Worm (Caenorhabditis elegans) whole organism, L1 larva: ENCODE data around the gene F13H8.8.

Source experiments
- C04F5.9 ChIP-seq: sonication (generic microtip); optimal IDR thresholded peaks from 2 replicates; lab custom pipeline; 2016; ENCODE audit warnings: missing genetic modification characterization, missing compliant biosample characterization
- C34B4.2 ChIP-seq: sonication (generic microtip); optimal IDR thresholded peaks from 2 replicates; lab custom pipeline; 2017; ENCODE audit warnings: mild to moderate bottlenecking, missing genetic modification characterization, missing compliant biosample characterization
- F16B12.6 ChIP-seq: fragments of 150-350 bp; optimal IDR thresholded peaks from 2 replicates; lab custom pipeline; 2014; ENCODE audit warnings: missing biosample characterization, missing genetic modification characterization
- Y116A8C.19 ChIP-seq: sonication (generic microtip); optimal IDR thresholded peaks from 2 replicates; lab custom pipeline; 2016; ENCODE audit warnings: missing compliant biosample characterization, missing genetic modification characterization, borderline replicate concordance
- aha-1 ChIP-seq: fragments of 150-350 bp; optimal IDR thresholded peaks from 2 replicates; lab custom pipeline; 2014; ENCODE audit warnings: missing biosample characterization, missing genetic modification characterization
- alr-1 ChIP-seq: fragments of 200-800 bp; sonication (Bioruptor generic); optimal IDR thresholded peaks from 2 replicates; lab custom pipeline; 2018; ENCODE audit warnings: borderline replicate concordance, mild to moderate bottlenecking, missing genetic modification characterization, missing compliant biosample characterization
- aly-2 ChIP-seq: fragments of 150-350 bp; optimal IDR thresholded peaks from 2 replicates; lab custom pipeline; 2014; ENCODE audit warnings: missing biosample characterization, missing genetic modification characterization
- ama-1 ChIP-seq: fragments of 150-350 bp; optimal IDR thresholded peaks from 2 replicates; lab custom pipeline; 2014
- ceh-63 ChIP-seq: fragments of 200-800 bp; sonication (Bioruptor generic); optimal IDR thresholded peaks from 2 replicates; lab custom pipeline; 2018; ENCODE audit warnings: mild to moderate bottlenecking, missing genetic modification characterization, missing compliant biosample characterization
- ceh-8 ChIP-seq: fragments of 200-800 bp; sonication (Bioruptor generic); optimal IDR thresholded peaks from 2 replicates; lab custom pipeline; 2018; ENCODE audit warnings: mild to moderate bottlenecking, missing genetic modification characterization, moderate library complexity, missing compliant biosample characterization
- ceh-82 ChIP-seq, 3 experiments: fragments of 150-350 bp in 1 of 3; sonication (generic microtip) in 2 of 3; optimal IDR thresholded peaks; 2 replicates each; lab custom pipeline; 2014 to 2017; ENCODE audit warnings: missing biosample characterization in 3 of 3, missing genetic modification characterization in 3 of 3
- ceh-88 ChIP-seq: fragments of 200-800 bp; sonication (Bioruptor generic); IDR thresholded peaks from 2 replicates; pipeline ENCODE4 v1.3.6; 2022; ENCODE audit warnings: missing genetic modification characterization, missing compliant biosample characterization
- ces-1 ChIP-seq: fragments of 150-350 bp; optimal IDR thresholded peaks from 2 replicates; lab custom pipeline; 2014; ENCODE audit warnings: missing biosample characterization, missing genetic modification reagents, missing genetic modification characterization
- efl-1 ChIP-seq, 4 experiments: fragments of 150-350 bp; optimal IDR thresholded peaks in 3 of 4; peaks in 1 of 4; 1 replicate in 1 of 4; 2 replicates in 3 of 4; lab custom pipeline; 2014; ENCODE audit warnings: missing biosample characterization in 2 of 4, missing genetic modification characterization in 2 of 4, missing genetic modification reagents in 2 of 4
- elt-2 ChIP-seq: sonication (generic microtip); optimal IDR thresholded peaks from 2 replicates; lab custom pipeline; 2016; ENCODE audit warnings: missing genetic modification characterization, mild to moderate bottlenecking, inconsistent platforms, missing compliant biosample characterization, missing genetic modification reagents
- elt-3 ChIP-seq, 6 experiments: fragments of 150-350 bp in 1 of 6; sonication (generic microtip); optimal IDR thresholded peaks; 2 replicates each; lab custom pipeline; 2017 to 2018; ENCODE audit warnings: missing biosample characterization in 6 of 6, missing genetic modification characterization in 6 of 6, inconsistent platforms in 1 of 6
- ets-5 ChIP-seq: fragments of 200-800 bp; sonication (Bioruptor generic); IDR thresholded peaks from 2 replicates; pipeline ENCODE4 v1.3.6; 2022; ENCODE audit warnings: missing genetic modification characterization, missing compliant biosample characterization
- fkh-10 ChIP-seq: sonication (generic microtip); optimal IDR thresholded peaks from 2 replicates; lab custom pipeline; 2017; ENCODE audit warnings: missing biosample characterization, missing genetic modification reagents, missing genetic modification characterization
- grh-1 ChIP-seq: fragments of 200-800 bp; sonication (Bioruptor generic); IDR thresholded peaks from 2 replicates; pipeline ENCODE4 v1.3.6; 2022; ENCODE audit warnings: missing genetic modification reagents, missing genetic modification characterization, missing compliant biosample characterization
- hlh-17 ChIP-seq: fragments of 200-800 bp; sonication (Bioruptor generic); optimal IDR thresholded peaks from 2 replicates; lab custom pipeline; 2018; ENCODE audit warnings: missing genetic modification characterization, mild to moderate bottlenecking, missing compliant biosample characterization, moderate library complexity, borderline replicate concordance
- hpl-2 ChIP-seq: fragments of 150-350 bp; optimal IDR thresholded peaks from 2 replicates; lab custom pipeline; 2014; ENCODE audit warnings: missing biosample characterization, missing genetic modification reagents, missing genetic modification characterization
- isw-1 ChIP-seq: fragments of 200-800 bp; sonication (Bioruptor generic); IDR thresholded peaks from 2 replicates; pipeline ENCODE4 v1.3.6; 2022; ENCODE audit warnings: missing genetic modification characterization, missing compliant biosample characterization
- lin-15B ChIP-seq: fragments of 150-350 bp; sonication (generic microtip); optimal IDR thresholded peaks from 3 replicates; lab custom pipeline; 2014; ENCODE audit warnings: missing biosample characterization, missing genetic modification characterization
- lin-35 ChIP-seq, 2 experiments: fragments of 150-350 bp; optimal IDR thresholded peaks; 2 replicates each; lab custom pipeline; 2014; ENCODE audit warnings: missing biosample characterization in 2 of 2, missing genetic modification characterization in 2 of 2, missing genetic modification reagents in 2 of 2
- lin-39 ChIP-seq: fragments of 150-350 bp; optimal IDR thresholded peaks from 2 replicates; lab custom pipeline; 2014; ENCODE audit warnings: missing biosample characterization, missing genetic modification reagents, missing genetic modification characterization
- lir-3 ChIP-seq: sonication (generic microtip); optimal IDR thresholded peaks from 2 replicates; lab custom pipeline; 2016; ENCODE audit warnings: mild to moderate bottlenecking, missing genetic modification characterization, moderate library complexity, missing compliant biosample characterization; ENCODE audit not compliant: poor library complexity
- mdl-1 ChIP-seq, 2 experiments: fragments of 150-350 bp; optimal IDR thresholded peaks; 2 replicates each; lab custom pipeline; 2014 to 2017; ENCODE audit warnings: missing biosample characterization in 2 of 2, missing genetic modification characterization in 2 of 2, inconsistent platforms in 1 of 2
- mep-1 ChIP-seq: fragments of 150-350 bp; optimal IDR thresholded peaks from 2 replicates; lab custom pipeline; 2014; ENCODE audit warnings: missing biosample characterization, missing genetic modification characterization
- nhr-19 ChIP-seq: fragments of 200-800 bp; sonication (Bioruptor generic); conservative IDR thresholded peaks from 2 replicates; pipeline ENCODE4 v1.3.6; 2022; ENCODE audit warnings: missing genetic modification characterization, missing compliant biosample characterization
- nhr-237 ChIP-seq: fragments of 150-350 bp; optimal IDR thresholded peaks from 2 replicates; lab custom pipeline; 2014; ENCODE audit warnings: missing biosample characterization, missing genetic modification characterization
- nhr-28 ChIP-seq: fragments of 150-350 bp; optimal IDR thresholded peaks from 2 replicates; lab custom pipeline; 2014; ENCODE audit warnings: missing biosample characterization, missing genetic modification characterization
- nhr-47 ChIP-seq: sonication (generic microtip); optimal IDR thresholded peaks from 2 replicates; lab custom pipeline; 2016; ENCODE audit warnings: mild to moderate bottlenecking, missing genetic modification characterization, moderate library complexity, missing compliant biosample characterization
- nhr-71 ChIP-seq: sonication (generic microtip); optimal IDR thresholded peaks from 2 replicates; lab custom pipeline; 2016; ENCODE audit warnings: mild to moderate bottlenecking, missing genetic modification characterization, moderate library complexity, missing compliant biosample characterization
- nhr-77 ChIP-seq: fragments of 150-350 bp; optimal IDR thresholded peaks from 2 replicates; lab custom pipeline; 2014; ENCODE audit warnings: missing biosample characterization, missing genetic modification characterization
- nhr-85 ChIP-seq: sonication (generic microtip); peaks from one replicate; lab custom pipeline; 2016; ENCODE audit warnings: missing genetic modification characterization, inconsistent platforms, missing compliant biosample characterization
- pag-3 ChIP-seq: sonication (generic microtip); optimal IDR thresholded peaks from 2 replicates; lab custom pipeline; 2017; ENCODE audit warnings: missing genetic modification characterization, mild to moderate bottlenecking, missing compliant biosample characterization, antibody characterized with exemption, borderline replicate concordance; ENCODE audit not compliant: insufficient read depth
- pax-3 ChIP-seq: fragments of 200-800 bp; sonication (Bioruptor generic); optimal IDR thresholded peaks from 2 replicates; lab custom pipeline; 2018; ENCODE audit warnings: mild to moderate bottlenecking, missing genetic modification characterization, moderate library complexity, missing compliant biosample characterization
- skn-1 ChIP-seq: fragments of 150-350 bp; optimal IDR thresholded peaks from 2 replicates; lab custom pipeline; 2014; ENCODE audit warnings: missing biosample characterization, missing genetic modification characterization
- snu-23 ChIP-seq: sonication (generic microtip); optimal IDR thresholded peaks from 2 replicates; lab custom pipeline; 2016; ENCODE audit warnings: missing genetic modification characterization, missing compliant biosample characterization
- sox-4 ChIP-seq: sonication (generic microtip); optimal IDR thresholded peaks from 2 replicates; lab custom pipeline; 2016; ENCODE audit warnings: missing genetic modification characterization, missing compliant biosample characterization
- tbx-2 ChIP-seq: sonication (generic microtip); optimal IDR thresholded peaks from 2 replicates; lab custom pipeline; 2016; ENCODE audit warnings: missing genetic modification characterization, missing compliant biosample characterization
- unc-130 ChIP-seq: fragments of 150-350 bp; optimal IDR thresholded peaks from 2 replicates; lab custom pipeline; 2017; ENCODE audit warnings: missing biosample characterization, missing genetic modification characterization, inconsistent platforms
- unc-30 ChIP-seq: sonication (generic microtip); optimal IDR thresholded peaks from 2 replicates; lab custom pipeline; 2017; ENCODE audit warnings: missing biosample characterization, missing genetic modification characterization
- unc-62 ChIP-seq: fragments of 150-350 bp; optimal IDR thresholded peaks from 2 replicates; lab custom pipeline; 2014; ENCODE audit warnings: missing biosample characterization, missing genetic modification reagents, missing genetic modification characterization
- vab-15 ChIP-seq: sonication (generic microtip); optimal IDR thresholded peaks from 2 replicates; lab custom pipeline; 2017; ENCODE audit warnings: missing genotype, mild to moderate bottlenecking, missing genetic modification characterization, missing compliant biosample characterization
- zip-4 ChIP-seq: fragments of 200-800 bp; sonication (Bioruptor generic); optimal IDR thresholded peaks from 2 replicates; lab custom pipeline; 2018; ENCODE audit warnings: mild to moderate bottlenecking, missing genetic modification characterization, moderate library complexity, missing compliant biosample characterization
- ztf-11 ChIP-seq, 2 experiments: sonication (generic microtip); optimal IDR thresholded peaks; 2 replicates each; lab custom pipeline; 2016 to 2017; ENCODE audit warnings: missing genetic modification characterization in 2 of 2, missing biosample characterization in 1 of 2, missing compliant biosample characterization in 1 of 2
- ztf-4 ChIP-seq: fragments of 150-350 bp; optimal IDR thresholded peaks from 2 replicates; lab custom pipeline; 2014; ENCODE audit warnings: missing biosample characterization, missing genetic modification characterization

F13H8.8 gene

ce11 chrII:6252707-6253106 lies 15.2 kb downstream of the F13H8.8 start:
- TF ChIP-seq nhr-85 (tag; lab: Kevin White, UChicago) (peak; percentile 23), efl-1 (optimal IDR thresholded peaks at IDR 0.05; lab: Kevin White, UChicago) (no peak), efl-1 (GFP tag; optimal IDR thresholded peaks at IDR 0.05 in 1 of 2; lab: Kevin White, UChicago) (peak in 1 of 2 experiments; percentile 87), aly-2 (no peak), nhr-77 (tag; lab: Kevin White, UChicago) (no peak), nhr-19 (GFP tag; lab: Robert Waterston, UW) (no peak), ceh-63 (no peak)
- TF ChIP-seq, all 84 proteins: peak for 2

ce11 chrII:6250782-6251461 lies 17.0 kb downstream of the F13H8.8 start, which contains the start of gene phb-2:
phb-2 (plus strand) TSS chrII:6251411.
- TF ChIP-seq elt-2 (tag; lab: Kevin White, UChicago) (no peak), pax-3 (tag; lab: Kevin White, UChicago) (no peak), C04F5.9 (tag; lab: Kevin White, UChicago) (peak; percentile 17), zip-4 (GFP tag; lab: Kevin White, UChicago) (no peak), mep-1 (tag; lab: Kevin White, UChicago) (peak; percentile 84), ceh-82 (tag; optimal IDR thresholded peaks at IDR 0.05; lab: Kevin White, UChicago) (peak; percentile 57 to 85 (median 82)), skn-1 (peak; percentile 87), ces-1 (GFP tag; lab: Kevin White, UChicago) (no peak), unc-130 (tag; lab: Kevin White, UChicago) (peak; percentile 82), unc-62 (GFP tag; lab: Kevin White, UChicago) (no peak), hpl-2 (peak; percentile 7), aha-1 (tag; lab: Kevin White, UChicago) (no peak), nhr-19 (GFP tag; lab: Robert Waterston, UW) (peak; percentile 79), F16B12.6 (tag; lab: Kevin White, UChicago) (peak; percentile 60), hlh-17 (GFP tag; lab: Kevin White, UChicago) (no peak), lin-39 (tag; lab: Kevin White, UChicago) (no peak), C34B4.2 (no peak), ceh-8 (GFP tag; lab: Kevin White, UChicago) (no peak), pag-3 (tag; lab: Kevin White, UChicago) (no peak), nhr-77 (tag; lab: Kevin White, UChicago) (peak; percentile 43), elt-3 (tag; optimal IDR thresholded peaks at IDR 0.05; lab: Kevin White, UChicago) (peak in 2 of 6 experiments; percentile 59 to 73), lin-15B (tag; lab: Kevin White, UChicago) (peak; percentile 72), ama-1 (lab: Kevin White, UChicago) (peak; percentile 6), nhr-28 (tag; lab: Kevin White, UChicago) (no peak), nhr-71 (tag; lab: Kevin White, UChicago) (peak; percentile 88), sox-4 (tag; lab: Kevin White, UChicago) (peak; percentile 3), ceh-63 (no peak), alr-1 (tag; lab: Kevin White, UChicago) (no peak), grh-1 (GFP tag; lab: Robert Waterston, UW) (peak; percentile 59), lir-3 (tag; lab: Kevin White, UChicago) (peak; percentile 67), unc-30 (tag; lab: Kevin White, UChicago) (no peak), tbx-2 (tag; lab: Kevin White, UChicago) (peak; percentile 80), snu-23 (GFP tag; lab: Kevin White, UChicago) (peak; percentile 87), vab-15 (tag; lab: Kevin White, UChicago) (peak; percentile 16), nhr-47 (tag; lab: Kevin White, UChicago) (peak; percentile 82), ztf-11 (tag; optimal IDR thresholded peaks at IDR 0.05; lab: Kevin White, UChicago) (no peak), ceh-88 (GFP tag; lab: Robert Waterston, UW) (0 out of 2 replicates have a peak, but pooled peaks have one; percentile 46), mdl-1 (tag; optimal IDR thresholded peaks at IDR 0.05; lab: Kevin White, UChicago) (peak in 1 of 2 experiments; percentile 78), lin-35 (GFP tag; optimal IDR thresholded peaks at IDR 0.05; lab: Kevin White, UChicago) (peak; percentile 98 to 100), fkh-10 (GFP tag; lab: Kevin White, UChicago) (peak; percentile 7), ets-5 (GFP tag; lab: Robert Waterston, UW) (no peak), isw-1 (peak; percentile 85), Y116A8C.19 (tag; lab: Kevin White, UChicago) (no peak), ztf-4 (peak; percentile 44), aly-2 (peak; percentile 46), nhr-237 (tag; lab: Kevin White, UChicago) (no peak)
